Worm (Caenorhabditis elegans): ENCODE measurements around the gene R08A2.7.

Gene R08A2.7

DNA sequence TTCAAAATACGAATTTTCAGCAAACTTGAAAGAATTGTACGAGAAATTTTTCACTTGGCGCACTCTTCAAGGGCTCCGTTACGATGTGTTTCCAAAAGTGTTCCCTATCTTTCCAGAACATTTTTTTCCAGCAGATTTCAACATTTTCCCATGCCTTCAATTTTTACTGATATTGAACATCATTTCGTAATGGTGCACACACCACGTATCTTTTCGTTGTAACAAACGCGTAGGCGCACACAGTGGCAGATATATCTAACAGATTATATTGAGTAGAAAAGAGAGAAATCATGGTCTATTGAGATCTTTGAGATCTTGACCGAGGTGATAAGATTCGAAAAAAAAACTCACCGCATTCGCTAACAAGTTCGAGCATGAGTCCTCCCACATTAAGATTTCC, 27.4 kb upstream of the R08A2.7 start:
- TF ChIP-seq zag-1 (tag; optimal IDR thresholded peaks at IDR 0.05) (no peak), snpc-4 (tag; optimal IDR thresholded peaks at IDR 0.05) (no peak), fkh-2 (tag; optimal IDR thresholded peaks at IDR 0.05) (no peak), sea-2 (GFP tag; optimal IDR thresholded peaks at IDR 0.05) (no peak), nhr-12 (tag; optimal IDR thresholded peaks at IDR 0.05) (no peak), fkh-10 (GFP tag; optimal IDR thresholded peaks at IDR 0.05) (no peak), skn-1 (tag; optimal IDR thresholded peaks at IDR 0.05) (no peak), nhr-11 (tag; optimal IDR thresholded peaks at IDR 0.05) (no peak), unc-39 (tag; optimal IDR thresholded peaks at IDR 0.05) (no peak), lin-39 (tag; optimal IDR thresholded peaks at IDR 0.05) (no peak), unc-62 (GFP tag; optimal IDR thresholded peaks at IDR 0.05) (no peak), hmg-11 (tag; optimal IDR thresholded peaks at IDR 0.05) (no peak), nhr-77 (tag; optimal IDR thresholded peaks at IDR 0.05) (no peak), elt-1 (tag; optimal IDR thresholded peaks at IDR 0.05) (no peak), ZK546.5 (tag; optimal IDR thresholded peaks at IDR 0.05) (no peak), egl-27 (tag; optimal IDR thresholded peaks at IDR 0.05) (no peak), mdl-1 (tag; optimal IDR thresholded peaks at IDR 0.05) (no peak), tbx-2 (tag; optimal IDR thresholded peaks at IDR 0.05) (no peak), nfya-1 (tag; optimal IDR thresholded peaks at IDR 0.05; ENCODE audit: insufficient read depth) (no peak), nhr-76 (tag; optimal IDR thresholded peaks at IDR 0.05) (no peak)

DNA sequence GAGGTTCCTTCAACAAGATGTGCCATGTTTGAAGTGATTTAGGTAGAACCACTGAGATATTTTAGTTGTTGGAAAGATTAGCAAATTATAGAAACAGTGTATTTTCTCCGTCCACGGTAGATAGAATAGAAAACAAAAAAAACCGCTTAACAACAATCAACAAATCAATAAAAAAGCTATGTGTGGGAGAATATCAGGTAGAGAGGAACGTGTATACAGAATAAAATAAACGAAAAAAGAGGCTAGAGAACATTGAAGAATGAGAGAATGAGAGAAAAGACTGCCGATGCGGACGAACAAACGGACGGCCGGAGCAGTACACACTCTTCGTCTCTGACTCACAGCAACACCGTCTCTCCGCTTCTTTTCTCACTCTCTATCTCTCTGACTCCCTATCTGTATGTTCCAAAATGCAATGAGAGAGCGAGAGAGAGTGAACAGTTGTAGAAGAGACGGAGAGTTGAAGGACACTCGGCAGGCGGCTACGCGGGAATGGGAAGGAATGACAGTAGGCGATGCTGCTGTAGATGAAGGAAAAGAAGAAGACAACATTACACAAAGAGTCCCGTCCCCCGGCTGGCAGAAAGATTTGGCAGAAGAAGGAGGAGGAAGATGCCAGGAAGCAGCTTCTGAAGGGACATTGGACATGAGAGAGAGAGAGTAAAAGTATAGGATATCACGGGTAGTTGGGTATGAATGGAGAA, 26.4 kb upstream of the R08A2.7 start, which contains the start of gene unc-112:
TSS of gene unc-112 (minus strand) at position 51 of the 704 bp plus-strand sequence.
- peak; percentile 12 for TF ChIP-seq R02D3.7 (tag; optimal IDR thresholded peaks at IDR 0.05)
- TF ChIP-seq nhr-11 (tag; optimal IDR thresholded peaks at IDR 0.05) = peak; percentile 55
- no peak for TF ChIP-seq nhr-12 (tag; optimal IDR thresholded peaks at IDR 0.05)
- TF ChIP-seq nhr-28 (tag; optimal IDR thresholded peaks at IDR 0.05) = no peak
- TF ChIP-seq eor-1 (tag; optimal IDR thresholded peaks at IDR 0.05) = no peak
- TF ChIP-seq nhr-67 (tag; optimal IDR thresholded peaks at IDR 0.05) = no peak
- peak; percentile 44 for TF ChIP-seq pqm-1 (tag; optimal IDR thresholded peaks at IDR 0.05)
- peak; percentile 15 for TF ChIP-seq nhr-76 (tag; optimal IDR thresholded peaks at IDR 0.05)
- TF ChIP-seq fos-1 (tag; optimal IDR thresholded peaks at IDR 0.05) = peak; percentile 59
- peak; percentile 46 for TF ChIP-seq nhr-23 (tag; optimal IDR thresholded peaks at IDR 0.05)
- no peak for TF ChIP-seq nhr-77 (tag; optimal IDR thresholded peaks at IDR 0.05)
- no peak for TF ChIP-seq ceh-82 (tag; optimal IDR thresholded peaks at IDR 0.05)
- TF ChIP-seq ceh-16 (tag; optimal IDR thresholded peaks at IDR 0.05) = no peak
- no peak for TF ChIP-seq mdl-1 (tag; optimal IDR thresholded peaks at IDR 0.05)
- peak; percentile 15 for TF ChIP-seq ceh-28 (tag; optimal IDR thresholded peaks at IDR 0.05)
- TF ChIP-seq ztf-4 (tag; optimal IDR thresholded peaks at IDR 0.05) = no peak
- no peak for TF ChIP-seq fkh-10 (GFP tag; optimal IDR thresholded peaks at IDR 0.05)
- peak; percentile 82 for TF ChIP-seq hmg-11 (tag; optimal IDR thresholded peaks at IDR 0.05)
- TF ChIP-seq unc-62 (GFP tag; optimal IDR thresholded peaks at IDR 0.05) = peak; percentile 18
- peak; percentile 57 for TF ChIP-seq lin-39 (tag; optimal IDR thresholded peaks at IDR 0.05)
- TF ChIP-seq ama-1 (optimal IDR thresholded peaks at IDR 0.05) = no peak
- no peak for TF ChIP-seq ceh-9 (tag; optimal IDR thresholded peaks at IDR 0.05)
- no peak for TF ChIP-seq tbx-2 (tag; optimal IDR thresholded peaks at IDR 0.05)
- TF ChIP-seq pha-4 (tag; optimal IDR thresholded peaks at IDR 0.05) = peak; percentile 80
- TF ChIP-seq elt-2 (tag; optimal IDR thresholded peaks at IDR 0.05) = peak; percentile 73
- TF ChIP-seq nfya-1 (tag; optimal IDR thresholded peaks at IDR 0.05; ENCODE audit: insufficient read depth) = peak; percentile 85
- TF ChIP-seq unc-39 (tag; optimal IDR thresholded peaks at IDR 0.05) = no peak
- peak; percentile 85 for TF ChIP-seq nhr-25 (tag; optimal IDR thresholded peaks at IDR 0.05)
- no peak for TF ChIP-seq zag-1 (tag; optimal IDR thresholded peaks at IDR 0.05)
- TF ChIP-seq elt-3 (tag; optimal IDR thresholded peaks at IDR 0.05) = no peak
- TF ChIP-seq nhr-43 (tag; optimal IDR thresholded peaks at IDR 0.05; ENCODE audit: poor library complexity, severe bottlenecking) = peak; percentile 25
- TF ChIP-seq egl-27 (tag; optimal IDR thresholded peaks at IDR 0.05) = no peak
- TF ChIP-seq ZK546.5 (tag; optimal IDR thresholded peaks at IDR 0.05) = no peak
- TF ChIP-seq jun-1 (tag; optimal IDR thresholded peaks at IDR 0.05) = peak; percentile 38
- peak; percentile 59 for TF ChIP-seq lin-15B (tag; optimal IDR thresholded peaks at IDR 0.05)
- TF ChIP-seq lsy-12 (tag; optimal IDR thresholded peaks at IDR 0.05) = peak; percentile 3
- TF ChIP-seq skn-1 (tag; optimal IDR thresholded peaks at IDR 0.05) = peak; percentile 26
- no peak for TF ChIP-seq ztf-11 (tag; optimal IDR thresholded peaks at IDR 0.05)
- TF ChIP-seq sea-2 (GFP tag; optimal IDR thresholded peaks at IDR 0.05) = peak; percentile 9
- peak; percentile 77 for TF ChIP-seq snpc-4 (tag; optimal IDR thresholded peaks at IDR 0.05)
- peak; percentile 57 for TF ChIP-seq egl-5 (tag; optimal IDR thresholded peaks at IDR 0.05)
- TF ChIP-seq daf-12 (tag; optimal IDR thresholded peaks at IDR 0.05) = no peak
